Fruit fly (Drosophila melanogaster): Measurements from ENCODE around the gene ome.

ome gene

DNA sequence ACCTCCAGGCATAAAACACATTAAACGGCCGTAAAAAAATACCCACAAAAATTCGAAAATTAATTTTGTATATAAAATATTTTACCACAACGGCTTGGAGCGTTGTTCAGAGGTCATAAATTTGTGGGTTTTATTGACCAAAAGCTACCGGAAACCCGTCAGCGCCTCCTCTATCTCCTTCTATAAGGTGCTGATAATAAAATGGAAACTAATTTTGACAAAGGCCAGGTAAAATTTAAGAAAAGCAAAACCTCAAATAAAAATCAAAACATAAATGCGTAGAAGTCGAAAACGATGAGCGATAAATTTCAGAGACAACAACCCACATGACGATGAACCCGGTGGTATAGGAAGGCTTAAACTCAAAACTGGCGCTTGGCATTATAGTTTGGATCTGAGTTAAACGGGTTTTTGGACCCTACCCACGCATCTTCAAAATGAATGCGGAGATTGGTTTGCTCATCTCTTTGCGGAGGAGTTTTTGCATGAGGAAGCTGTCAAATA is 31.8 kb upstream of the ome start (continued):
- TF ChIP-seq Adf1 (GFP tag; IDR thresholded peaks at IDR 0.05) (no peak), CG4328 (GFP tag; optimal IDR thresholded peaks at IDR 0.05) (no peak), abd-A (tag; optimal IDR thresholded peaks at IDR 0.05) (peak; percentile 98), C15 (GFP tag; IDR thresholded peaks at IDR 0.05) (no peak), oc (tag; optimal IDR thresholded peaks at IDR 0.05) (peak; percentile 61), zfh1 (GFP tag; IDR thresholded peaks at IDR 0.05) (no peak), eve (GFP tag; optimal IDR thresholded peaks at IDR 0.05) (peak in 1 of 2 experiments; percentile 44), br (optimal IDR thresholded peaks at IDR 0.05) (no peak), CG2678 (tag; optimal IDR thresholded peaks at IDR 0.05) (no peak), CG11093 (GFP tag; IDR thresholded peaks at IDR 0.05) (no peak), Myb (GFP tag; optimal IDR thresholded peaks at IDR 0.05) (no peak), odd (GFP tag; optimal IDR thresholded peaks at IDR 0.05) (no peak), dan (GFP tag; IDR thresholded peaks at IDR 0.05) (no peak), kni (GFP tag; optimal IDR thresholded peaks at IDR 0.05) (peak; percentile 22), Lim3 (GFP tag; IDR thresholded peaks at IDR 0.05) (no peak), CG33557 (GFP tag; optimal IDR thresholded peaks at IDR 0.05) (no peak), Rfx (GFP tag; IDR thresholded peaks at IDR 0.05) (no peak), p53 (GFP tag; optimal IDR thresholded peaks at IDR 0.05) (no peak), mam (GFP tag; optimal IDR thresholded peaks at IDR 0.05) (no peak), CG30403 (GFP tag; optimal IDR thresholded peaks at IDR 0.05) (no peak), bcd (GFP tag; optimal IDR thresholded peaks at IDR 0.05) (no peak), Hey (tag; optimal IDR thresholded peaks at IDR 0.05) (no peak), CG7271 (tag; optimal IDR thresholded peaks at IDR 0.05) (no peak), CG17802 (tag; optimal IDR thresholded peaks at IDR 0.05) (no peak), CkIIα-i1 (GFP tag; IDR thresholded peaks at IDR 0.05) (no peak), tgo (GFP tag; IDR thresholded peaks at IDR 0.05) (no peak), caup (GFP tag; optimal IDR thresholded peaks at IDR 0.05; ENCODE audit: severe bottlenecking) (no peak), sug (tag; optimal IDR thresholded peaks at IDR 0.05) (no peak), sr (GFP tag; IDR thresholded peaks at IDR 0.05) (peak; percentile 61; the same call in 1 of the 3 replicates), CG4854 (GFP tag; optimal IDR thresholded peaks at IDR 0.05) (no peak), Dip3 (GFP tag; optimal IDR thresholded peaks at IDR 0.05) (no peak), ken (GFP tag; IDR thresholded peaks at IDR 0.05) (no peak), CG42726 (GFP tag; IDR thresholded peaks at IDR 0.05; ENCODE audit: partially characterized antibody) (no peak), gce (GFP tag; IDR thresholded peaks at IDR 0.05) (no peak), nau (GFP tag; optimal IDR thresholded peaks at IDR 0.05) (no peak), run (tag; optimal IDR thresholded peaks at IDR 0.05) (peak; percentile 47), her (GFP tag; optimal IDR thresholded peaks at IDR 0.05) (no peak), CG8924 (tag; optimal IDR thresholded peaks at IDR 0.05) (no peak), CG6689 (GFP tag; IDR thresholded peaks at IDR 0.05) (no peak), jumu (GFP tag; optimal IDR thresholded peaks at IDR 0.05) (no peak), CrebB (tag; optimal IDR thresholded peaks at IDR 0.05) (no peak), ci (GFP tag; IDR thresholded peaks at IDR 0.05) (no peak), CG13894 (tag; optimal IDR thresholded peaks at IDR 0.05) (peak; percentile 91), Blimp-1 (GFP tag; optimal IDR thresholded peaks at IDR 0.05) (no peak), Eip74EF (GFP tag; optimal IDR thresholded peaks at IDR 0.05) (peak in 1 of 2 experiments; percentile 64), Ptx1 (GFP tag; IDR thresholded peaks at IDR 0.05) (no peak), lilli (GFP tag; optimal IDR thresholded peaks at IDR 0.05) (no peak), sd (tag; optimal IDR thresholded peaks at IDR 0.05) (peak; percentile 59)

Measured in whole organism, embryonic.